Worm (Caenorhabditis elegans) whole organism, midembryonic: ENCODE measurements around the gene fbxb-54.
"Not testable (repeated sequence)": the region's sequence is repeated elsewhere in the genome, so short reads cannot be mapped to it uniquely, and the experiment has no call there.

Experiments used
- T22C8.4 ChIP-seq: fragments of 200-800 bp; sonication (Bioruptor generic); IDR thresholded peaks from 2 replicates; pipeline ENCODE4 v1.3.6; 2022; ENCODE audit warnings: missing genetic modification characterization, missing compliant biosample characterization
- cog-1 ChIP-seq: sonication (generic microtip); optimal IDR thresholded peaks from 2 replicates; lab custom pipeline; 2016; ENCODE audit warnings: missing genetic modification characterization, missing compliant biosample characterization
- flt-1 ChIP-seq: fragments of 200-800 bp; sonication (Bioruptor generic); IDR thresholded peaks from 2 replicates; pipeline ENCODE4 v1.3.6; 2022; ENCODE audit warnings: missing genetic modification characterization, missing compliant biosample characterization
- klf-2 ChIP-seq: fragments of 200-800 bp; sonication (Bioruptor generic); conservative IDR thresholded peaks from 2 replicates; pipeline ENCODE4 v1.3.6; 2022; ENCODE audit warnings: missing genetic modification reagents, missing genetic modification characterization, missing compliant biosample characterization
- med-1 ChIP-seq: sonication (generic microtip); optimal IDR thresholded peaks from 2 replicates; lab custom pipeline; 2017; ENCODE audit warnings: missing genetic modification characterization, mild to moderate bottlenecking, missing compliant biosample characterization, antibody characterized with exemption, missing genetic modification reagents; ENCODE audit not compliant: insufficient read depth
- ref-1 ChIP-seq: fragments of 200-800 bp; sonication (Bioruptor generic); conservative IDR thresholded peaks from 2 replicates; pipeline ENCODE4 v1.3.6; 2022; ENCODE audit warnings: missing genetic modification reagents, missing genetic modification characterization, missing compliant biosample characterization
- tab-1 ChIP-seq: fragments of 200-800 bp; sonication (Bioruptor generic); IDR thresholded peaks from 2 replicates; pipeline ENCODE4 v1.3.6; 2022; ENCODE audit warnings: missing genetic modification characterization, missing compliant biosample characterization
- ztf-23 ChIP-seq: fragments of 200-800 bp; sonication (Bioruptor generic); IDR thresholded peaks from 2 replicates; pipeline ENCODE4 v1.3.6; 2022; ENCODE audit warnings: missing genetic modification reagents, missing genetic modification characterization, missing compliant biosample characterization
- ztf-29 ChIP-seq: fragments of 200-800 bp; sonication (Bioruptor generic); IDR thresholded peaks from 2 replicates; pipeline ENCODE4 v1.3.6; 2022; ENCODE audit warnings: missing genetic modification reagents, missing genetic modification characterization, missing compliant biosample characterization

fbxb-54 gene

DNA sequence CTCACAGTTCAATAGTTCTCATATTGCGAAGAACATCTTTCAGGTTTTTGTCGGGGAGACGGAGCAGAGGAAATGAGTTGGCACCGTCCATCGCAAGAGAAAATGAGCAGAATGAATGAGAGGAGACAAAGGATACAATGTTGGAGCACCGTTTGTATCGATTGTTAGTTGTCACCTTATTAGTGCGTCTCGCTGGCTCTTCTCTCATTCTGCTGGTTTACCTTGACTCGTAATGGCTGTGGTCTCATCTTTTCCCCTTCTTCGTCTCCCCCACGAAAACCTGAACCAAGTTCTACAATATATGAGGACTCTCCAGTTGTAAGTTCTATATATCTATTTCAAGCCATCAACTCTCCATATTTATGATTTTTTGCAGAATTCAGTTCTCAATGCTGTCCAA lies at the start of gene fbxb-54, which contains the start of gene fbxb-50:
Gene fbxb-54, minus strand, starts transcription at position 101 of the 400 bp plus-strand sequence.
Gene fbxb-50, plus strand, starts transcription at position 227 of the 400 bp plus-strand sequence.
- not testable (repeated sequence) for TF ChIP-seq ztf-29, flt-1, ref-1 (GFP tag; lab: Robert Waterston, UW)

DNA sequence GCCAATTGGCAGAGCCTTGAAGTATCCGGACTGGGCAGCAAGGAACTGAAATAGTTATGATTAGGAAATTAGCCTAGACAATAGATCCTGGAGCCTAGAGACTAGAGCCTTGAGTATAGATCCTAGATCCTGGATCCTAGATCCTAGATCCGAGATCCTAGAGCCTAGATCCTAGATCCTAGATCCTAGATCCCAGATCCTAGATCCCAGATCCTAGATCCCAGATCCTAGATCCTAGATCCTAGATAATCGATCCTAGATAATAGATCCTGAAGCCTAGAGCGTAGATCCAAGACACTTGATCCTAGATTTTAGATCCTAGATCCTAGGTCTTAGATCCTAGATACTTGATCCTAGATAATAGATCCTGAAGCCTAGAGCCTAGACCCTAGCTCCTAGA lies 48.9 kb upstream of the fbxb-54 start:
- TF ChIP-seq ref-1 (GFP tag; lab: Robert Waterston, UW) (no peak), flt-1 (GFP tag; lab: Robert Waterston, UW) (no peak), med-1 (GFP tag; lab: Kevin White, UChicago) (no peak), cog-1 (tag; lab: Kevin White, UChicago) (no peak), ztf-23 (GFP tag; lab: Robert Waterston, UW) (no peak), tab-1 (no peak)

DNA sequence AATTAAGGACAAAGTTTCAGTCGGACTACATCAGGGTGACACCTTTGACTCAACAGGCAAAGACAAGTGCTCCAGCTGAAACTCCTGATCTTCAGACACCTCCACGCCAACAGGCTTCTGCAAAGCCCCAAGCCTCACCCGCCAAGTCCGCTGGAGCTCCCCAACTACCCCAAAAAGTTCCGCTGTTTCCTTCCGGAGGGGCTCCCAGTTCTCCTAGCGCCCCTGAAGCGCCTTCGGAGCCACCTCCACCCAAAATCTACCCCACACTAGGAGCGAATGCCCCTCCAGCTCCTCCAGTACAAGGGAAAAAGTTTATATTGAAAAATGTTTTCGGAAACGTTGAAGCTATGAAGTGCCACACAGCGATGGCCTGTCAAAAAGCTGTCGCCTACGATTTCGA lies 46.9 kb upstream of the fbxb-54 start:
- TF ChIP-seq T22C8.4 (no peak), tab-1 (no peak), med-1 (GFP tag; lab: Kevin White, UChicago) (no peak), klf-2 (GFP tag; lab: Robert Waterston, UW) (no peak), ztf-23 (GFP tag; lab: Robert Waterston, UW) (no peak), ref-1 (GFP tag; lab: Robert Waterston, UW) (no peak), flt-1 (GFP tag; lab: Robert Waterston, UW) (no peak), cog-1 (tag; lab: Kevin White, UChicago) (no peak), ztf-29 (GFP tag; lab: Robert Waterston, UW) (no peak)

DNA sequence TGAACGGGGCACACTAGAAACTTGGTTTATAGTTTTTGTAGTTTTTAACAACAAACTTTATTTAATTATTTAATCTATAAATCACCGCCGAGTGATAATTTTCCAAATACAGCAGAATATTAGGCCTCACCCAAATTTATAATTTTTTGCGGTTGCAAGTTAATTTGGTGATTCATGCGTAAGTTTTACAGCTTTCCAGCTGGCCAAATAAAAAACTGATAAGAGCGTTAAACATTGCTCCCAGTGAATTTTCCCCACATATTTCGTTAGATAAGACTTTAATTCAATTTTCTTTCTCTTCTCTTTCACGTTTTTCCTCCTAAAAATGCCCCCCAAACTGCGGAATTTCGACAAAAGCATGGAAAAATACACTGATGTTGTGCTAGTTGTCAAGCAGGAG lies 45.4 kb upstream of the fbxb-54 start, which contains the start of gene bath-47:
Gene bath-47, plus strand, starts transcription at position 305 of the 400 bp plus-strand sequence.
- no peak for TF ChIP-seq med-1 (GFP tag; lab: Kevin White, UChicago)
- TF ChIP-seq cog-1 (tag; lab: Kevin White, UChicago): no peak
- TF ChIP-seq ztf-29 (GFP tag; lab: Robert Waterston, UW): no peak

DNA sequence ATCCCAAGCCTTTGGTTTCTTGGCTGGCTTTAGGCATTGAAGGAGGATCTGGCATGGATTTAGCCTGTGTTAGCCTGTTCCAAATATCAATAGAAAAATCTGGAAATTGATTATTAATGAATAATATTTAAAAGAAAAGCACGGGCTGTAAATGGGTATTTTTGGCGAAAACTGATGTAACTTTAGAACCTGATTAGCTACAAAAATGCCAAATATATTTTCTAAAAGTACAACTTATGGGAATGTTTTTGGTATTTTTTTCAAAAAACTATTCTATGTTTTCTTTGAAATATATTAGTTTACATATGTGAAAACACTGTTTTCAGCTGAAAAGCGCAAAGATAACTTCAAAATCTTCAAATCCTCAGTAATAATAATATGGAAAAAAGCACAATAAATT lies 44.5 kb upstream of the fbxb-54 start, which contains the start of gene bath-26:
Gene bath-26, minus strand, starts transcription at position 101 of the 400 bp plus-strand sequence.
- TF ChIP-seq med-1 (GFP tag; lab: Kevin White, UChicago) (no peak), ref-1 (GFP tag; lab: Robert Waterston, UW) (no peak), T22C8.4 (no peak), klf-2 (GFP tag; lab: Robert Waterston, UW) (no peak), cog-1 (tag; lab: Kevin White, UChicago) (no peak), flt-1 (GFP tag; lab: Robert Waterston, UW) (no peak), tab-1 (no peak), ztf-29 (GFP tag; lab: Robert Waterston, UW) (no peak), ztf-23 (GFP tag; lab: Robert Waterston, UW) (no peak)

DNA sequence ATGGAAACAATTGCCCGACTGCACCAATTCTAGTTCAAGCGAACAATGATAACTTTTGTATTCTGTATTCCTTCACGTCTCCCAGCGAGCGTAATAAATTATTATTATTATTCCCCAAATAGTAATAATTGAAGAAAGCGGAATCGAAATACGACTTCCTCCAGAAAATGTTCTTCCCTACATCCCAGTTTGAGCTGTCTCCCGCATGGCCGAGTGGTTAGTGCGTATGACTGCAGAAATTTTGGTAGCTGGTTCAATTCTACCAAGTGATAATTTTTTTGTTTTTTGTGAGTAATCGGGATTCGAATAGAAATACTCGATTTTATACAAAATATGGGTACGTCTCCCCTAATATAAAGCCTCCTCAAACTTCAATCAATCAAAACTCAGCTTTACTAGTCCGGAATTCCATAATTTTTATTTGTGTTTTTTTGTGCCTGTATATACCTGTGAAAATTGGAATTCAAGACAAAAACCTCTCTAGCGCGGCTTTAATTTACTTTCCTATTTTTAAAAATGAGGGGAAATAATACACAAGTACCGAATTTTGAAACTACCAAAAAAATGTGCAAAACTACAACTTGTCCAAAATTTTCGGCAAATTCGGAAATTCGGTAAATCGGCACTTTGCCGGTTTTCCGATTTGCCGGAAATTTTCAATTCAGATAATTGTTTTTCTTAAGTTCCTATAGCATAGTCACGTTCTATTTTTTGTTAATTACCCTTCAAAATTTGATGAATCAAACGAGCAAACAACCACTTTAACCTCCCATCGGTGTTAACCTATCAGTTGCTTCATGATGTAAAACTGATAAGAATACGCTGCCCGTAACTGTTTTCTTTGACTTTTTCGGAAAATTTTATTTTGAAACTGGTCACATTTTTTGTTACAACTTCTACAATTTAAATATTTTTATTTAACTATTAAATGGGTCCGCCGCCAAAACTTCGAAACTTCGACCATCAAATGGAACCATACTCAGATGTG lies 41.3 kb upstream of the fbxb-54 start, which contains the start of gene bath-46:
Gene bath-46, plus strand, starts transcription at position 806 of the 988 bp plus-strand sequence.
- TF ChIP-seq T22C8.4 (no peak), flt-1 (GFP tag; lab: Robert Waterston, UW) (no peak), cog-1 (tag; lab: Kevin White, UChicago) (no peak), ztf-23 (GFP tag; lab: Robert Waterston, UW) (no peak), med-1 (GFP tag; lab: Kevin White, UChicago) (no peak)

DNA sequence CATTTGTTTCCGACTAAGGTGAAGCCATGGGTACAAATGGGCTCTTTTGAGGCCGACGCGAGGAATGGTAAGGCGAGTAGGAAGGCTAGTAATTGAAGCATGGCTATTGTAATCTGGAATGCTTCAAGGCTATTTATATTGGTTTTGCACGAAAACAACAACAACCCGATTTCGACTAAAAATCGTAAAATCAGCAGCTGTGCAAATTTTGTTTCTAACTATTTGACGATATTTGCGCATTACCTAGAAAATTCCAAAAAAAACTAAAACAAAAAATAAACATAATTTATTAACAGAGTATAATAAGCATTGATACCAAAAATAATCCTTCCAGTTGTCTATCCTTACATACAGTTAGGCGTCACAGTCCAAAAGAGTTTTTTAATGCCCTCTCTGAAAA lies 39.0 kb upstream of the fbxb-54 start, which contains the start of gene clec-20:
Gene clec-20, minus strand, starts transcription at position 101 of the 400 bp plus-strand sequence.
- TF ChIP-seq ztf-23 (GFP tag; lab: Robert Waterston, UW): no peak
- no peak for TF ChIP-seq ref-1 (GFP tag; lab: Robert Waterston, UW)
- TF ChIP-seq flt-1 (GFP tag; lab: Robert Waterston, UW): no peak
- TF ChIP-seq tab-1: no peak
- TF ChIP-seq cog-1 (tag; lab: Kevin White, UChicago): no peak
- no peak for TF ChIP-seq klf-2 (GFP tag; lab: Robert Waterston, UW)
- no peak for TF ChIP-seq T22C8.4
- TF ChIP-seq med-1 (GFP tag; lab: Kevin White, UChicago): no peak
- TF ChIP-seq ztf-29 (GFP tag; lab: Robert Waterston, UW): no peak

DNA sequence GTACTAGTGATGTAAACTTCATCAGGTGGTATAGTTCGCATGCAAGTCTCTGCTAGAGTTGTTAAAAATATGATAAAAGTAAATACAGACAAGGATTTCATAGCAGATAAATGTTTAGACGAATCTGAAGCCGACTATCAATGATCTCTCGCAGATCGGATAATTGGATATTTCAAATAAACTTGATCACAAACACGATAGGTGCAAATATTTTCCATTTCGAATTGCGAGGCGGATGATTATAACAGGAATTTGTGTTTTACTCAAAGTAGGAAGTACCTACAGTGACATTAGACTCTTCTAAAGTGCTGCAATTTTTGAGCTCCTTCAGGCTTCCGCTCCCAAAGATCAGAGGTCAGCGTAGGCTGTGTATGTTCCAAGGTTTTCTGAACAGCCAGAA lies 33.7 kb upstream of the fbxb-54 start, which contains the start of gene T07H3.7:
Gene T07H3.7, minus strand, starts transcription at position 101 of the 400 bp plus-strand sequence.
- no peak for TF ChIP-seq med-1 (GFP tag; lab: Kevin White, UChicago)
- TF ChIP-seq ztf-23 (GFP tag; lab: Robert Waterston, UW): no peak
- TF ChIP-seq cog-1 (tag; lab: Kevin White, UChicago): no peak
- no peak for TF ChIP-seq T22C8.4
- TF ChIP-seq flt-1 (GFP tag; lab: Robert Waterston, UW): no peak
- no peak for TF ChIP-seq ztf-29 (GFP tag; lab: Robert Waterston, UW)
- TF ChIP-seq tab-1: no peak
- TF ChIP-seq klf-2 (GFP tag; lab: Robert Waterston, UW): no peak
- TF ChIP-seq ref-1 (GFP tag; lab: Robert Waterston, UW): no peak

DNA sequence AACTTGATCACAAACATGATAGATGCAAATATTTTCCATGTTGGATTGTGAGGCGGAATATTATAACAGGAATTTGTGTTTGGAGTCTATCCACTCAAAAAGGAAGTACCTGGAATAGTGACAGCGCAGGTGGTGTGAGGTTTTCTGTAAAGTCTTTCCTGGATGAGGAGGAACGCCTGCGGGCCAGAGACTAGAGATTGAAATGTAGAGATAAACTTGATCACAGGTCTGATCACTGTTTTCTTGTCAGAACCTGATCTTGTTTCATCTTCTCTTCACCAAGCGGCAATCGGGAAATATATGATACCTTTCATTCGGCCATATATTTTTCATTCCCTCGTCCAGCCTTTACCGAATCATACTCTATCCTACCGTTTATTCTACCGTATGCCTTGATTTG lies 30.2 kb upstream of the fbxb-54 start, which contains the start of gene T07H3.8:
Gene T07H3.8, plus strand, starts transcription at position 301 of the 400 bp plus-strand sequence.
- TF ChIP-seq cog-1 (tag; lab: Kevin White, UChicago) (no peak), klf-2 (GFP tag; lab: Robert Waterston, UW) (no peak), tab-1 (no peak), ref-1 (GFP tag; lab: Robert Waterston, UW) (no peak), ztf-23 (GFP tag; lab: Robert Waterston, UW) (no peak), ztf-29 (GFP tag; lab: Robert Waterston, UW) (no peak), med-1 (GFP tag; lab: Kevin White, UChicago) (no peak), flt-1 (GFP tag; lab: Robert Waterston, UW) (no peak), T22C8.4 (no peak)
